Worm (Caenorhabditis elegans) whole organism, L1 larva: ENCODE data around the gene phf-33.

Experiments used
- C34B4.2 ChIP-seq: sonication (generic microtip); optimal IDR thresholded peaks from 2 replicates; lab custom pipeline; 2017; ENCODE audit warnings: mild to moderate bottlenecking, missing genetic modification characterization, missing compliant biosample characterization
- alr-1 ChIP-seq: fragments of 200-800 bp; sonication (Bioruptor generic); optimal IDR thresholded peaks from 2 replicates; lab custom pipeline; 2018; ENCODE audit warnings: borderline replicate concordance, mild to moderate bottlenecking, missing genetic modification characterization, missing compliant biosample characterization
- aly-2 ChIP-seq: fragments of 150-350 bp; optimal IDR thresholded peaks from 2 replicates; lab custom pipeline; 2014; ENCODE audit warnings: missing biosample characterization, missing genetic modification characterization
- ces-1 ChIP-seq: fragments of 150-350 bp; optimal IDR thresholded peaks from 2 replicates; lab custom pipeline; 2014; ENCODE audit warnings: missing biosample characterization, missing genetic modification reagents, missing genetic modification characterization
- lin-14 ChIP-seq: fragments of 200-800 bp; sonication (Bioruptor generic); optimal IDR thresholded peaks from 2 replicates; lab custom pipeline; 2018; ENCODE audit warnings: mild to moderate bottlenecking, missing genetic modification characterization, moderate library complexity, missing compliant biosample characterization
- lin-39 ChIP-seq: fragments of 150-350 bp; optimal IDR thresholded peaks from 2 replicates; lab custom pipeline; 2014; ENCODE audit warnings: missing biosample characterization, missing genetic modification reagents, missing genetic modification characterization
- mep-1 ChIP-seq: fragments of 150-350 bp; optimal IDR thresholded peaks from 2 replicates; lab custom pipeline; 2014; ENCODE audit warnings: missing biosample characterization, missing genetic modification characterization
- nhr-11 ChIP-seq: fragments of 150-350 bp; optimal IDR thresholded peaks from 2 replicates; lab custom pipeline; 2014; ENCODE audit warnings: missing biosample characterization, missing genetic modification characterization
- pag-3 ChIP-seq: sonication (generic microtip); optimal IDR thresholded peaks from 2 replicates; lab custom pipeline; 2017; ENCODE audit warnings: missing genetic modification characterization, mild to moderate bottlenecking, missing compliant biosample characterization, antibody characterized with exemption, borderline replicate concordance; ENCODE audit not compliant: insufficient read depth
- pqm-1 ChIP-seq: sonication (generic microtip); optimal IDR thresholded peaks from 3 replicates; lab custom pipeline; 2017; ENCODE audit warnings: missing biosample characterization, missing genetic modification characterization
- tbx-2 ChIP-seq: sonication (generic microtip); optimal IDR thresholded peaks from 2 replicates; lab custom pipeline; 2016; ENCODE audit warnings: missing genetic modification characterization, missing compliant biosample characterization

DNA sequence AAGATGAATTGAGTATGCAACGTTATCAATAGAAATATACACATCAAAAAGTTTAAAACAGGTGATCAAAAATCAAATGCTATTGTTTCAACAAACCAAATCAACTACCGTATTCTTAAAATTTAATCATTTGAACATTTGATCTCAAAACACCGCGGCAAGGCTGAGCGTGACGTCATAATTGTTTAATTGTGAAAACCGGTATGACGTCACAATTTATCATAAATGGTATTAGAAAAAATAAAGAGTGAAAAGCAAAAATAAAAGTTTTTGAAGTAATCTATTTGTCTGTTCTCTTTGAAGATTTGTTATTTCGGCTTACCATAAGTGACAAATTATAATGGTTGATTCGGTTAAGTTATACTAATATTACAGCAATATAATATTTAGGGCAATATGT lies 51.0 kb downstream of the phf-33 start:
- TF ChIP-seq C34B4.2 (tag; lab: Kevin White, UChicago) (no peak), lin-39 (tag; lab: Kevin White, UChicago) (no peak), nhr-11 (tag; lab: Kevin White, UChicago) (no peak), ces-1 (GFP tag; lab: Kevin White, UChicago) (no peak), alr-1 (no peak), tbx-2 (tag; lab: Kevin White, UChicago) (no peak), lin-14 (GFP tag; lab: Kevin White, UChicago) (no peak), mep-1 (no peak), pag-3 (tag; lab: Kevin White, UChicago) (no peak), pqm-1 (tag; lab: Kevin White, UChicago) (no peak), aly-2 (no peak)
